Worm (Caenorhabditis elegans) whole organism, L3 larva: ENCODE measurements around the gene ser-1.

Experiments
- R02D3.7 ChIP-seq: fragments of 150-350 bp; optimal IDR thresholded peaks from 2 replicates; lab custom pipeline; 2014; ENCODE audit warnings: missing biosample characterization, missing genetic modification characterization
- ZK546.5 ChIP-seq: sonication (generic microtip); optimal IDR thresholded peaks from 2 replicates; lab custom pipeline; 2017; ENCODE audit warnings: missing biosample characterization, missing genetic modification characterization
- aly-2 ChIP-seq: fragments of 150-350 bp; optimal IDR thresholded peaks from 2 replicates; lab custom pipeline; 2014; ENCODE audit warnings: missing biosample characterization, missing genetic modification characterization
- ama-1 ChIP-seq: fragments of 150-350 bp; optimal IDR thresholded peaks from 2 replicates; lab custom pipeline; 2018
- ceh-16 ChIP-seq: sonication (generic microtip); optimal IDR thresholded peaks from 2 replicates; lab custom pipeline; 2017; ENCODE audit warnings: missing biosample characterization, missing genetic modification characterization
- ceh-28 ChIP-seq: fragments of 150-350 bp; optimal IDR thresholded peaks from 2 replicates; lab custom pipeline; 2014; ENCODE audit warnings: missing biosample characterization, missing genetic modification reagents, missing genetic modification characterization
- ceh-82 ChIP-seq: fragments of 150-350 bp; optimal IDR thresholded peaks from 2 replicates; lab custom pipeline; 2014; ENCODE audit warnings: missing biosample characterization, missing genetic modification characterization
- ceh-9 ChIP-seq: sonication (generic microtip); optimal IDR thresholded peaks from 2 replicates; lab custom pipeline; 2018; ENCODE audit warnings: missing biosample characterization, missing genetic modification characterization
- daf-12 ChIP-seq: fragments of 150-350 bp; optimal IDR thresholded peaks from 2 replicates; lab custom pipeline; 2014; ENCODE audit warnings: missing biosample characterization, missing genetic modification reagents, missing genetic modification characterization
- egl-27 ChIP-seq: sonication (generic microtip); optimal IDR thresholded peaks from 4 replicates; lab custom pipeline; 2017; ENCODE audit warnings: missing biosample characterization, missing genetic modification reagents, missing genetic modification characterization
- egl-5 ChIP-seq: fragments of 150-350 bp; optimal IDR thresholded peaks from 2 replicates; lab custom pipeline; 2017; ENCODE audit warnings: missing biosample characterization, missing genetic modification reagents, missing genetic modification characterization, inconsistent platforms
- elt-1 ChIP-seq: fragments of 150-350 bp; optimal IDR thresholded peaks from 2 replicates; lab custom pipeline; 2014; ENCODE audit warnings: missing biosample characterization, missing genetic modification characterization
- elt-2 ChIP-seq: sonication (generic microtip); optimal IDR thresholded peaks from 2 replicates; lab custom pipeline; 2016; ENCODE audit warnings: missing genetic modification reagents, mild to moderate bottlenecking, missing genetic modification characterization, missing compliant biosample characterization
- elt-3 ChIP-seq, 3 experiments: fragments of 150-350 bp in 1 of 3; sonication (generic microtip) in 2 of 3; optimal IDR thresholded peaks; 2 replicates in 2 of 3; 4 replicates in 1 of 3; lab custom pipeline; 2014 to 2017; ENCODE audit warnings: missing biosample characterization in 3 of 3, missing genetic modification characterization in 3 of 3
- eor-1 ChIP-seq, 2 experiments: fragments of 150-350 bp; optimal IDR thresholded peaks; 2 replicates each; lab custom pipeline; 2014 to 2018; ENCODE audit warnings: missing biosample characterization in 2 of 2, missing genetic modification characterization in 2 of 2
- fkh-10 ChIP-seq: sonication (generic microtip); optimal IDR thresholded peaks from 2 replicates; lab custom pipeline; 2017; ENCODE audit warnings: missing biosample characterization, missing genetic modification reagents, missing genetic modification characterization
- fkh-2 ChIP-seq: fragments of 150-350 bp; optimal IDR thresholded peaks from 2 replicates; lab custom pipeline; 2014; ENCODE audit warnings: missing biosample characterization, missing genetic modification reagents, missing genetic modification characterization
- fos-1 ChIP-seq: fragments of 150-350 bp; optimal IDR thresholded peaks from 2 replicates; lab custom pipeline; 2014; ENCODE audit warnings: missing biosample characterization, missing genetic modification characterization
- hmg-11 ChIP-seq: sonication (generic microtip); optimal IDR thresholded peaks from 2 replicates; lab custom pipeline; 2016; ENCODE audit warnings: missing genetic modification characterization, missing compliant biosample characterization
- jun-1 ChIP-seq: fragments of 150-350 bp; optimal IDR thresholded peaks from 2 replicates; lab custom pipeline; 2014; ENCODE audit warnings: missing biosample characterization, missing genetic modification reagents, missing genetic modification characterization
- lin-15B ChIP-seq: fragments of 150-350 bp; optimal IDR thresholded peaks from 2 replicates; lab custom pipeline; 2014; ENCODE audit warnings: missing biosample characterization, missing genetic modification characterization
- lin-39 ChIP-seq: fragments of 150-350 bp; optimal IDR thresholded peaks from 2 replicates; lab custom pipeline; 2018; ENCODE audit warnings: missing biosample characterization, missing genetic modification reagents, missing genetic modification characterization
- lsy-12 ChIP-seq: sonication (generic microtip); optimal IDR thresholded peaks from 2 replicates; lab custom pipeline; 2016; ENCODE audit warnings: mild to moderate bottlenecking, missing genetic modification characterization, missing compliant biosample characterization
- mdl-1 ChIP-seq: fragments of 150-350 bp; optimal IDR thresholded peaks from 2 replicates; lab custom pipeline; 2014; ENCODE audit warnings: missing biosample characterization, missing genetic modification characterization
- mml-1 ChIP-seq: fragments of 150-350 bp; sonication (generic microtip); optimal IDR thresholded peaks from 3 replicates; lab custom pipeline; 2014; ENCODE audit warnings: missing biosample characterization, missing genetic modification characterization
- nfya-1 ChIP-seq: sonication (generic microtip); optimal IDR thresholded peaks from 2 replicates; lab custom pipeline; 2017; ENCODE audit warnings: missing genetic modification characterization, mild to moderate bottlenecking, missing compliant biosample characterization, antibody characterized with exemption, moderate library complexity; ENCODE audit not compliant: insufficient read depth
- nhr-11 ChIP-seq: fragments of 150-350 bp; optimal IDR thresholded peaks from 2 replicates; lab custom pipeline; 2014; ENCODE audit warnings: missing biosample characterization, missing genetic modification characterization
- nhr-12 ChIP-seq: fragments of 150-350 bp; optimal IDR thresholded peaks from 2 replicates; lab custom pipeline; 2014; ENCODE audit warnings: missing biosample characterization, missing genetic modification characterization
- nhr-23 ChIP-seq: fragments of 150-350 bp; optimal IDR thresholded peaks from 2 replicates; lab custom pipeline; 2014; ENCODE audit warnings: missing biosample characterization, missing genetic modification reagents, missing genetic modification characterization
- nhr-237 ChIP-seq: fragments of 150-350 bp; optimal IDR thresholded peaks from 2 replicates; lab custom pipeline; 2014; ENCODE audit warnings: missing biosample characterization, missing genetic modification characterization
- nhr-25 ChIP-seq: sonication (generic microtip); optimal IDR thresholded peaks from 2 replicates; lab custom pipeline; 2017; ENCODE audit warnings: missing biosample characterization, missing genetic modification characterization
- nhr-28 ChIP-seq: fragments of 150-350 bp; optimal IDR thresholded peaks from 2 replicates; lab custom pipeline; 2014; ENCODE audit warnings: missing biosample characterization, missing genetic modification characterization
- nhr-43 ChIP-seq: sonication (generic microtip); optimal IDR thresholded peaks from 2 replicates; lab custom pipeline; 2016; ENCODE audit warnings: mild to moderate bottlenecking, missing genetic modification characterization, missing compliant biosample characterization; ENCODE audit not compliant: poor library complexity, severe bottlenecking
- nhr-67 ChIP-seq: fragments of 150-350 bp; optimal IDR thresholded peaks from 2 replicates; lab custom pipeline; 2014; ENCODE audit warnings: missing biosample characterization, missing genetic modification characterization
- nhr-76 ChIP-seq: fragments of 150-350 bp; sonication (generic microtip); optimal IDR thresholded peaks from 5 replicates; lab custom pipeline; 2014; ENCODE audit warnings: missing biosample characterization, missing genetic modification characterization
- nhr-77 ChIP-seq: fragments of 150-350 bp; optimal IDR thresholded peaks from 2 replicates; lab custom pipeline; 2014; ENCODE audit warnings: missing biosample characterization, missing genetic modification characterization
- pha-4 ChIP-seq: fragments of 150-350 bp; optimal IDR thresholded peaks from 2 replicates; lab custom pipeline; 2014; ENCODE audit warnings: missing biosample characterization, missing genetic modification reagents, missing genetic modification characterization
- pqm-1 ChIP-seq: fragments of 150-350 bp; optimal IDR thresholded peaks from 2 replicates; lab custom pipeline; 2017; ENCODE audit warnings: missing biosample characterization, missing genetic modification characterization, inconsistent platforms
- sea-2 ChIP-seq: fragments of 150-350 bp; sonication (generic microtip); optimal IDR thresholded peaks from 4 replicates; lab custom pipeline; 2014; ENCODE audit warnings: missing biosample characterization, missing genetic modification reagents, missing genetic modification characterization
- skn-1 ChIP-seq: fragments of 150-350 bp; optimal IDR thresholded peaks from 2 replicates; lab custom pipeline; 2014; ENCODE audit warnings: missing biosample characterization, missing genetic modification characterization
- snpc-4 ChIP-seq: fragments of 150-350 bp; optimal IDR thresholded peaks from 2 replicates; lab custom pipeline; 2014; ENCODE audit warnings: missing biosample characterization, missing genetic modification characterization
- tbx-2 ChIP-seq: sonication (generic microtip); optimal IDR thresholded peaks from 2 replicates; lab custom pipeline; 2016; ENCODE audit warnings: mild to moderate bottlenecking, missing genetic modification characterization, missing compliant biosample characterization
- unc-39 ChIP-seq: sonication (generic microtip); optimal IDR thresholded peaks from 4 replicates; lab custom pipeline; 2017; ENCODE audit warnings: missing biosample characterization, missing genetic modification characterization
- unc-62 ChIP-seq: fragments of 150-350 bp; sonication (generic microtip); optimal IDR thresholded peaks from 4 replicates; lab custom pipeline; 2014; ENCODE audit warnings: missing biosample characterization, missing genetic modification reagents, missing genetic modification characterization
- zag-1 ChIP-seq: fragments of 150-350 bp; optimal IDR thresholded peaks from 2 replicates; lab custom pipeline; 2014; ENCODE audit warnings: missing biosample characterization, missing genetic modification characterization
- ztf-11 ChIP-seq: fragments of 150-350 bp; optimal IDR thresholded peaks from 2 replicates; lab custom pipeline; 2014; ENCODE audit warnings: missing biosample characterization, missing genetic modification characterization
- ztf-4 ChIP-seq: fragments of 150-350 bp; optimal IDR thresholded peaks from 2 replicates; lab custom pipeline; 2014; ENCODE audit warnings: missing biosample characterization, missing genetic modification characterization

ser-1 gene

ce11 chrX:16612293-16612946 lies 32.9 kb downstream of the ser-1 start:
- TF ChIP-seq pha-4 (tag; lab: Kevin White, UChicago) (peak; percentile 93), ztf-4 (tag; lab: Kevin White, UChicago) (peak; percentile 89), fkh-2 (peak; percentile 49), tbx-2 (tag; lab: Kevin White, UChicago) (peak; percentile 93), skn-1 (peak; percentile 58), hmg-11 (peak; percentile 98), mdl-1 (peak; percentile 93), mml-1 (tag; lab: Kevin White, UChicago) (no peak), daf-12 (no peak), unc-39 (tag; lab: Kevin White, UChicago) (peak; percentile 71), nhr-67 (tag; lab: Kevin White, UChicago) (no peak), ztf-11 (tag; lab: Kevin White, UChicago) (no peak), aly-2 (no peak), zag-1 (tag; lab: Kevin White, UChicago) (peak; percentile 75), pqm-1 (tag; lab: Kevin White, UChicago) (peak; percentile 74), fkh-10 (peak; percentile 85), nhr-76 (tag; lab: Kevin White, UChicago) (no peak), nhr-77 (peak; percentile 67), ceh-9 (tag; lab: Kevin White, UChicago) (no peak), lin-39 (tag; lab: Kevin White, UChicago) (peak; percentile 87), nhr-23 (tag; lab: Kevin White, UChicago) (peak; percentile 92), nfya-1 (peak; percentile 99), nhr-11 (tag; lab: Kevin White, UChicago) (peak; percentile 93), eor-1 (tag; optimal IDR thresholded peaks at IDR 0.05; lab: Kevin White, UChicago) (no peak), nhr-25 (peak; percentile 98), snpc-4 (tag; lab: Kevin White, UChicago) (peak; percentile 73), ZK546.5 (no peak), sea-2 (GFP tag; lab: Kevin White, UChicago) (peak; percentile 25), elt-1 (tag; lab: Kevin White, UChicago) (peak; percentile 73), ama-1 (peak; percentile 78), fos-1 (tag; lab: Kevin White, UChicago) (peak; percentile 86), lsy-12 (tag; lab: Kevin White, UChicago) (peak; percentile 94), nhr-43 (tag; lab: Kevin White, UChicago) (peak; percentile 75), lin-15B (tag; lab: Kevin White, UChicago) (peak; percentile 67), egl-5 (tag; lab: Kevin White, UChicago) (peak; percentile 62), ceh-28 (tag; lab: Kevin White, UChicago) (peak; percentile 94), nhr-12 (tag; lab: Kevin White, UChicago) (no peak), nhr-237 (tag; lab: Kevin White, UChicago) (no peak), egl-27 (tag; lab: Kevin White, UChicago) (peak; percentile 45), ceh-82 (peak; percentile 53), ceh-16 (no peak), unc-62 (GFP tag; lab: Kevin White, UChicago) (peak; percentile 63), jun-1 (peak; percentile 96), nhr-28 (no peak), elt-3 (tag; optimal IDR thresholded peaks at IDR 0.05; lab: Kevin White, UChicago) (peak in 2 of 3 experiments; percentile 21 to 76), elt-2 (peak; percentile 91), R02D3.7 (peak; percentile 71)
